Worm (Caenorhabditis elegans): Measurements from ENCODE around the gene ark-1.

- TF ChIP-seq unc-130 (GFP tag; optimal IDR thresholded peaks at IDR 0.05) (no peak), nhr-11 (tag; optimal IDR thresholded peaks at IDR 0.05) (no peak), madf-9 (GFP tag; conservative IDR thresholded peaks at IDR 0.05) (no peak), unc-62 (GFP tag; optimal IDR thresholded peaks at IDR 0.05 in 1 of 2) (peak in 1 of 2 experiments; percentile 5), unc-62 (tag; optimal IDR thresholded peaks at IDR 0.05) (no peak), egl-27 (tag; optimal IDR thresholded peaks at IDR 0.05) (no peak), ceh-82 (tag; optimal IDR thresholded peaks at IDR 0.05) (no peak), unc-39 (tag; optimal IDR thresholded peaks at IDR 0.05) (no peak), ZK546.5 (tag; optimal IDR thresholded peaks at IDR 0.05) (no peak), lsy-2 (tag; optimal IDR thresholded peaks at IDR 0.05) (no peak), lin-15B (tag; optimal IDR thresholded peaks at IDR 0.05) (no peak), nhr-102 (tag; optimal IDR thresholded peaks at IDR 0.05) (no peak)
These were observed 9.9 kb downstream of the ark-1 start for ce11 chrIV:12620921-12621320.
